Fruit fly (Drosophila melanogaster): ENCODE data around the gene Dscam4.

Dscam4 gene

dm6 chr3L:8296941-8297340, 58.5 kb downstream of the Dscam4 start, which contains the start of gene Rab19 (continued):
- TF ChIP-seq Vsx1 (GFP tag; optimal IDR thresholded peaks at IDR 0.05) = peak; percentile 12
- TF ChIP-seq CG1529 (GFP tag; optimal IDR thresholded peaks at IDR 0.05) = no peak
- TF ChIP-seq CG11093 (GFP tag; IDR thresholded peaks at IDR 0.05) = no peak
- TF ChIP-seq CG7745 (tag; optimal IDR thresholded peaks at IDR 0.05) = no peak
- TF ChIP-seq CG17186 (GFP tag; optimal IDR thresholded peaks at IDR 0.05) = no peak
- no peak for TF ChIP-seq HLHmδ (GFP tag; optimal IDR thresholded peaks at IDR 0.05)
- TF ChIP-seq HmgD (GFP tag; optimal IDR thresholded peaks at IDR 0.05) = no peak
- TF ChIP-seq Sox102F (GFP tag; optimal IDR thresholded peaks at IDR 0.05) = no peak
- TF ChIP-seq CG9609 (GFP tag; optimal IDR thresholded peaks at IDR 0.05) = no peak
- peak; percentile 74 for TF ChIP-seq CG10267 (tag; optimal IDR thresholded peaks at IDR 0.05)
- TF ChIP-seq CG14860 (GFP tag; IDR thresholded peaks at IDR 0.05; ENCODE audit: partially characterized antibody) = peak; percentile 86
- TF ChIP-seq oc (tag; optimal IDR thresholded peaks at IDR 0.05) = no peak
- TF ChIP-seq sna (GFP tag; IDR thresholded peaks at IDR 0.05; ENCODE audit: partially characterized antibody) = peak; percentile 97
- TF ChIP-seq CG10565 (GFP tag; optimal IDR thresholded peaks at IDR 0.05) = no peak
- TF ChIP-seq fd3F (GFP tag; optimal IDR thresholded peaks at IDR 0.05) = no peak
- no peak for TF ChIP-seq CG7987 (GFP tag; optimal IDR thresholded peaks at IDR 0.05)
- no peak for TF ChIP-seq CTCF (GFP tag; optimal IDR thresholded peaks at IDR 0.05)
- no peak for TF ChIP-seq CG17612 (GFP tag; IDR thresholded peaks at IDR 0.05)
- TF ChIP-seq Taf1 (GFP tag; IDR thresholded peaks at IDR 0.05) = no peak
- TF ChIP-seq BEAF-32 (GFP tag; optimal IDR thresholded peaks at IDR 0.05) = peak; percentile 86
- no peak for TF ChIP-seq Hsf (GFP tag; optimal IDR thresholded peaks at IDR 0.05)
- no peak for TF ChIP-seq h (optimal IDR thresholded peaks at IDR 0.05)
- no peak for TF ChIP-seq Nf-YA (GFP tag; IDR thresholded peaks at IDR 0.05)
- TF ChIP-seq Awh (GFP tag; IDR thresholded peaks at IDR 0.05) = no peak
- TF ChIP-seq CG8765 (GFP tag; IDR thresholded peaks at IDR 0.05) = no peak
- peak; percentile 3 for TF ChIP-seq CG12391 (tag; optimal IDR thresholded peaks at IDR 0.05)
- TF ChIP-seq Lim3 (GFP tag; IDR thresholded peaks at IDR 0.05) = no peak
- TF ChIP-seq CkIIα-i1 (GFP tag; IDR thresholded peaks at IDR 0.05) = no peak
- TF ChIP-seq Dad (GFP tag; optimal IDR thresholded peaks at IDR 0.05) = no peak
- no peak for TF ChIP-seq toy (GFP tag; IDR thresholded peaks at IDR 0.05)
- no peak for TF ChIP-seq bcd (GFP tag; optimal IDR thresholded peaks at IDR 0.05)
- TF ChIP-seq CG17359 (tag; optimal IDR thresholded peaks at IDR 0.05) = no peak
- no peak for TF ChIP-seq fru (optimal IDR thresholded peaks at IDR 0.05)
- TF ChIP-seq Chrac-16 (GFP tag; optimal IDR thresholded peaks at IDR 0.05) = no peak
- TF ChIP-seq hb (GFP tag; IDR thresholded peaks at IDR 0.05; ENCODE audit: partially characterized antibody) = peak; percentile 83
- no peak for TF ChIP-seq CG15011 (GFP tag; optimal IDR thresholded peaks at IDR 0.05)
- TF ChIP-seq Sin3A (optimal IDR thresholded peaks at IDR 0.05) = no peak
- TF ChIP-seq ci (GFP tag; IDR thresholded peaks at IDR 0.05) = no peak
- no peak for TF ChIP-seq CG11456 (GFP tag; IDR thresholded peaks at IDR 0.05)
- no peak for TF ChIP-seq tio (GFP tag; optimal IDR thresholded peaks at IDR 0.05)
- no peak for TF ChIP-seq Atf3 (GFP tag; optimal IDR thresholded peaks at IDR 0.05)
- no peak for TF ChIP-seq CG8924 (tag; optimal IDR thresholded peaks at IDR 0.05)
- TF ChIP-seq gt (GFP tag; IDR thresholded peaks at IDR 0.05) = no peak
- no peak for TF ChIP-seq Optix (GFP tag; IDR thresholded peaks at IDR 0.05)
- no peak for TF ChIP-seq repo (GFP tag; optimal IDR thresholded peaks at IDR 0.05)
- no peak for TF ChIP-seq ac (GFP tag; optimal IDR thresholded peaks at IDR 0.05)
- no peak for TF ChIP-seq trh (GFP tag; optimal IDR thresholded peaks at IDR 0.05)
- no peak for TF ChIP-seq CG2199 (GFP tag; IDR thresholded peaks at IDR 0.05)
- TF ChIP-seq Xbp1 (GFP tag; optimal IDR thresholded peaks at IDR 0.05) = no peak
- TF ChIP-seq gsb-n (tag; optimal IDR thresholded peaks at IDR 0.05) = peak; percentile 77
- TF ChIP-seq kay (GFP tag; optimal IDR thresholded peaks at IDR 0.05) = no peak
- TF ChIP-seq pita (GFP tag; optimal IDR thresholded peaks at IDR 0.05) = no peak
- no peak for TF ChIP-seq gsb (GFP tag; IDR thresholded peaks at IDR 0.05)
- no peak for TF ChIP-seq C15 (GFP tag; IDR thresholded peaks at IDR 0.05)
